Fruit fly (Drosophila melanogaster) whole organism, embryonic: ENCODE measurements around the gene CG13113.

ENCODE experiments used
- ATbp ChIP-seq: fragments of 200-800 bp; sonication (Bioruptor generic); optimal IDR thresholded peaks from 2 replicates; lab custom pipeline; 2017; ENCODE audit warnings: missing biosample characterization, mild to moderate bottlenecking, missing genetic modification characterization, missing genetic modification reagents
- CG14860 ChIP-seq: fragments of 200-800 bp; sonication (Bioruptor generic); IDR thresholded peaks from 3 replicates; pipeline ENCODE4 v1.3.6; 2022; ENCODE audit warnings: missing biosample characterization, missing genetic modification characterization; ENCODE audit not compliant: partially characterized antibody
- CG16779 ChIP-seq: fragments of 200-800 bp; sonication (Bioruptor generic); IDR thresholded peaks from 2 replicates; pipeline ENCODE4 v1.3.6; 2022; ENCODE audit warnings: missing biosample characterization, missing genetic modification characterization
- CG30403 ChIP-seq: fragments of 200-800 bp; sonication (Bioruptor generic); optimal IDR thresholded peaks from 3 replicates; lab custom pipeline; 2016; ENCODE audit warnings: missing biosample characterization, missing genetic modification characterization
- CG33557 ChIP-seq: fragments of 200-800 bp; sonication (Bioruptor generic); optimal IDR thresholded peaks from 2 replicates; lab custom pipeline; 2019; ENCODE audit warnings: missing biosample characterization, mild to moderate bottlenecking, missing genetic modification characterization, moderate library complexity
- D19A ChIP-seq: fragments of 200-800 bp; optimal IDR thresholded peaks from 3 replicates; lab custom pipeline; 2019; ENCODE audit warnings: missing biosample characterization, mild to moderate bottlenecking, missing genetic modification characterization, moderate library complexity
- Ets65A ChIP-seq: fragments of 200-800 bp; sonication (Bioruptor generic); peaks from one replicate; lab custom pipeline; 2016; ENCODE audit warnings: missing biosample characterization, missing genetic modification characterization
- az2 ChIP-seq: fragments of 200-800 bp; sonication (Bioruptor generic); optimal IDR thresholded peaks from 3 replicates; lab custom pipeline; 2016; ENCODE audit warnings: missing biosample characterization, missing genetic modification characterization
- chif ChIP-seq, 2 experiments: fragments of 200-800 bp; sonication (Bioruptor generic); optimal IDR thresholded peaks; 3 replicates each; lab custom pipeline; 2016; ENCODE audit warnings: missing biosample characterization in 2 of 2, missing genetic modification characterization in 2 of 2
- exex ChIP-seq: fragments of 200-800 bp; sonication (Bioruptor generic); optimal IDR thresholded peaks from 4 replicates; lab custom pipeline; 2018; ENCODE audit warnings: missing biosample characterization, mild to moderate bottlenecking, missing genetic modification characterization, moderate library complexity
- her ChIP-seq: fragments of 200-800 bp; sonication (Bioruptor generic); optimal IDR thresholded peaks from 2 replicates; lab custom pipeline; 2016; ENCODE audit warnings: missing biosample characterization, missing genetic modification characterization
- onecut ChIP-seq: fragments of 200-800 bp; sonication (Bioruptor generic); IDR thresholded peaks from 2 replicates; pipeline ENCODE4 v1.3.6; 2022; ENCODE audit warnings: missing biosample characterization, missing genetic modification characterization
- pros ChIP-seq: fragments of 200-800 bp; sonication (Bioruptor generic); optimal IDR thresholded peaks from 3 replicates; lab custom pipeline; 2019; ENCODE audit warnings: missing biosample characterization, mild to moderate bottlenecking, missing genetic modification characterization, moderate library complexity
- schlank ChIP-seq: fragments of 200-800 bp; sonication (Bioruptor generic); optimal IDR thresholded peaks from 2 replicates; lab custom pipeline; 2018; ENCODE audit warnings: missing biosample characterization, mild to moderate bottlenecking, missing genetic modification characterization
- sob ChIP-seq: fragments of 200-800 bp; sonication (Bioruptor generic); IDR thresholded peaks from 2 replicates; pipeline ENCODE4 v1.3.6; 2022; ENCODE audit warnings: missing biosample characterization, missing genetic modification characterization

Gene CG13113

dm6 chr2L:9589176-9589575 is 45.2 kb downstream of the CG13113 start, which contains the start of gene CG3841:
CG3841 (plus strand) TSS chr2L:9589476.
- no peak for TF ChIP-seq CG16779 (GFP tag; lab: Robert Waterston, UW)
- no peak for TF ChIP-seq az2 (GFP tag; lab: Kevin White, UChicago)
- peak; percentile 40 for TF ChIP-seq exex (tag; lab: Kevin White, UChicago)

- TF ChIP-seq schlank (tag; lab: Kevin White, UChicago) (no peak), pros (GFP tag; lab: Kevin White, UChicago) (peak; percentile 6), sob (GFP tag; lab: Robert Waterston, UW) (0 out of 2 replicates have a peak, but pooled peaks have one; percentile 10), Ets65A (GFP tag; lab: Kevin White, UChicago) (peak; percentile 73), her (no peak), chif (GFP tag; optimal IDR thresholded peaks at IDR 0.05; lab: Kevin White, UChicago) (no peak), ATbp (GFP tag; lab: Kevin White, UChicago) (no peak), CG14860 (no peak), CG33557 (GFP tag; lab: Kevin White, UChicago) (no peak), CG30403 (GFP tag; lab: Kevin White, UChicago) (no peak), onecut (GFP tag; lab: Robert Waterston, UW) (peak; percentile 50; the same call in 1 of the 2 replicates), D19A (tag; lab: Kevin White, UChicago) (no peak)
Observed at dm6 chr2L:9591146-9591545, 47.2 kb downstream of the CG13113 start.
